Worm (Caenorhabditis elegans) whole organism, late embryonic: ENCODE results near the gene C36A4.4.

Experiments used
- madf-2 ChIP-seq: sonication (generic microtip); optimal IDR thresholded peaks from 2 replicates; lab custom pipeline; 2017; ENCODE audit warnings: missing genetic modification characterization, missing compliant biosample characterization
- unc-86 ChIP-seq: sonication (generic microtip); optimal IDR thresholded peaks from 2 replicates; lab custom pipeline; 2016; ENCODE audit warnings: missing genetic modification characterization, missing compliant biosample characterization

DNA sequence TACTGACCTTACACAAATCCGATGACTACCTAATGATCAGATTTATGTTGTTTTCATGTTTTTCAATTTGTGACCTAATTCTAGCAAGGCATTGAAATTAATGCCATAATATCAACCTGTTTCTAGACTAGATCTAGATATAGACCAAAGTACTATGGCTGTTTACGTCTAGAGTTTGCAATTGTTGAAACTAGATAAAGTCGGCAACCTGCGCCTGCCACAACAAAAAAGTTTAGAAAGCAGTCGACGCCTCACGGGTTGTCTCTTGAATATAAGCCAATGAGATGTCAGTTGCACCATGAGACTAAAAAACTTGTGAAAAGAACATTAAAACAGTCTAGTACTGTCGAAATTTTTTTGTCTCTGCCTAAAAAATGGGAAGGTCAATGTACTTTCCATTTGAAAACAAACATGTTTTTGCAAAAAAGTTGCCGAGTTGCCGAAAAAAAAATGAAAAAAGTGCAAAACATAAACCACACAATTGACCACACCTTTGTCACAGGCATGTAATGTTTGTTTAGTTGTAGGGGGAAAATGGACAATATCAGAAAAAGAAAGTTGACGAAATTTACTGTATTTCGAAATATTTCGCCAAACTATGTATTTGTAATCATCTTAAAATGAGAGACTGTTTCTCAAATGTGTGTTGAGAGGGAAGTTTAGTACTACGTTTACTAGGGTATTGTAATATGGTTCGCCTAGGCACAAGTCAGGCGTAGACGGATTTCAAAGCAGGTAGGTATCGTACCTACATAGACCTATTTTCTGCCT, 35.8 kb upstream of the C36A4.4 start:
- TF ChIP-seq madf-2 (tag; lab: Kevin White, UChicago) (no peak), unc-86 (tag; lab: Kevin White, UChicago) (no peak)
